Fruit fly (Drosophila melanogaster) whole organism, wandering third instar larva: ENCODE results near the gene Oga.
A peak's percentile ranks its signal among the peaks of the same experiment; 100 is the strongest.

Experiments used
- Abd-B ChIP-seq: fragments of >200 bp; optimal IDR thresholded peaks from 2 replicates; lab custom pipeline; 2017; ENCODE audit warnings: missing biosample characterization, missing genetic modification characterization
- CG32264 ChIP-seq: fragments of 200-800 bp; sonication (Bioruptor generic); optimal IDR thresholded peaks from 2 replicates; lab custom pipeline; 2016; ENCODE audit warnings: missing biosample characterization, missing genetic modification characterization
- CG9705 ChIP-seq: fragments of 200-800 bp; sonication (Bioruptor generic); optimal IDR thresholded peaks from 2 replicates; lab custom pipeline; 2018; ENCODE audit warnings: missing biosample characterization, mild to moderate bottlenecking, missing genetic modification characterization
- CrebA ChIP-seq: fragments of 200-800 bp; sonication (Bioruptor generic); optimal IDR thresholded peaks from 2 replicates; lab custom pipeline; 2016; ENCODE audit warnings: missing biosample characterization, mild to moderate bottlenecking, missing genetic modification characterization, borderline replicate concordance
- Dfd ChIP-seq: fragments of >200 bp; optimal IDR thresholded peaks from 2 replicates; lab custom pipeline; 2017; ENCODE audit warnings: missing biosample characterization, missing genetic modification characterization
- Dif ChIP-seq: fragments of 200-275, 200-300 bp; sonication (Bioruptor generic); optimal IDR thresholded peaks from 2 replicates; lab custom pipeline; 2018; ENCODE audit warnings: missing biosample characterization, missing genetic modification characterization; ENCODE audit not compliant: partially characterized antibody
- GATAd ChIP-seq: sonication (Bioruptor generic); optimal IDR thresholded peaks from 2 replicates; lab custom pipeline; 2016; ENCODE audit warnings: missing biosample characterization, missing genetic modification characterization
- HLH106 ChIP-seq: fragments of 200-800 bp; optimal IDR thresholded peaks from 3 replicates; lab custom pipeline; 2019; ENCODE audit warnings: missing biosample characterization, mild to moderate bottlenecking, missing genetic modification characterization, moderate library complexity
- Hnf4 ChIP-seq: fragments of 200-800 bp; sonication (Bioruptor generic); optimal IDR thresholded peaks from 2 replicates; lab custom pipeline; 2016; ENCODE audit warnings: missing biosample characterization, mild to moderate bottlenecking, missing genetic modification characterization
- Hr78 ChIP-seq: fragments of >200 bp; optimal IDR thresholded peaks from 2 replicates; lab custom pipeline; 2017; ENCODE audit warnings: missing biosample characterization, missing genetic modification characterization
- Hr83 ChIP-seq: fragments of 200-300 bp; sonication (Bioruptor generic); optimal IDR thresholded peaks from 2 replicates; lab custom pipeline; 2016; ENCODE audit warnings: missing biosample characterization, mild to moderate bottlenecking, missing genetic modification characterization, moderate library complexity; ENCODE audit not compliant: poor library complexity, severe bottlenecking
- Jra ChIP-seq: sonication (Bioruptor generic); optimal IDR thresholded peaks from 2 replicates; lab custom pipeline; 2016; ENCODE audit warnings: missing biosample characterization, missing genetic modification characterization
- Mio ChIP-seq: sonication (Bioruptor generic); optimal IDR thresholded peaks from 2 replicates; lab custom pipeline; 2016; ENCODE audit warnings: missing biosample characterization, missing genetic modification characterization
- Myc ChIP-seq: fragments of >200 bp; optimal IDR thresholded peaks from 2 replicates; lab custom pipeline; 2017
- N ChIP-seq: fragments of >200 bp; optimal IDR thresholded peaks from 2 replicates; lab custom pipeline; 2018; ENCODE audit warnings: missing biosample characterization, missing external identifiers, missing genetic modification characterization
- OdsH ChIP-seq: fragments of 200-800 bp; sonication (Bioruptor generic); optimal IDR thresholded peaks from 2 replicates; lab custom pipeline; 2016; ENCODE audit warnings: missing biosample characterization, mild to moderate bottlenecking, missing genetic modification characterization
- Rel ChIP-seq, 2 experiments: fragments of 200-800 bp; sonication (Bioruptor generic) in 1 of 2; optimal IDR thresholded peaks; 2 replicates in 1 of 2; 3 replicates in 1 of 2; lab custom pipeline; 2016 to 2019; ENCODE audit warnings: mild to moderate bottlenecking in 2 of 2, missing biosample characterization in 2 of 2, missing genetic modification characterization in 2 of 2, moderate library complexity in 1 of 2
- Sp1 ChIP-seq: fragments of 200-800 bp; sonication (Bioruptor generic); optimal IDR thresholded peaks from 3 replicates; lab custom pipeline; 2019; ENCODE audit warnings: missing biosample characterization, mild to moderate bottlenecking, missing genetic modification characterization, moderate library complexity
- Vsx2 ChIP-seq: fragments of 200-300, 225-300 bp; sonication (Bioruptor generic); optimal IDR thresholded peaks from 2 replicates; lab custom pipeline; 2018; ENCODE audit warnings: missing biosample characterization, missing genetic modification characterization; ENCODE audit not compliant: partially characterized antibody
- br ChIP-seq: fragments of 200-800 bp; sonication (Bioruptor generic); optimal IDR thresholded peaks from 2 replicates; lab custom pipeline; 2016; ENCODE audit warnings: missing biosample characterization, missing genetic modification characterization
- brk ChIP-seq: fragments of 200-800 bp; sonication (Bioruptor generic); optimal IDR thresholded peaks from 2 replicates; lab custom pipeline; 2016; ENCODE audit warnings: missing biosample characterization, mild to moderate bottlenecking, missing genetic modification characterization
- dl ChIP-seq, 2 experiments: fragments of 175-275, 200-275 bp in 1 of 2; fragments of 200-275 bp in 1 of 2; sonication (Bioruptor generic); optimal IDR thresholded peaks; lab custom pipeline; 2018; ENCODE audit warnings: mild to moderate bottlenecking in 2 of 2, missing biosample characterization in 2 of 2, missing genetic modification characterization in 2 of 2, moderate library complexity in 2 of 2; ENCODE audit not compliant: partially characterized antibody in 2 of 2, insufficient read depth in 1 of 2
- dmrt93B ChIP-seq: fragments of 200-800 bp; sonication (Bioruptor generic); optimal IDR thresholded peaks from 2 replicates; lab custom pipeline; 2018; ENCODE audit warnings: missing biosample characterization, mild to moderate bottlenecking, missing genetic modification characterization
- dsf ChIP-seq: sonication (Bioruptor generic); optimal IDR thresholded peaks from 2 replicates; lab custom pipeline; 2016; ENCODE audit warnings: missing biosample characterization, missing genetic modification characterization, borderline replicate concordance
- ey ChIP-seq: fragments of 200-800 bp; sonication (Bioruptor generic); optimal IDR thresholded peaks from 2 replicates; lab custom pipeline; 2016; ENCODE audit warnings: missing biosample characterization, missing genetic modification characterization
- foxo ChIP-seq, 2 experiments: fragments of 200-800 bp; sonication (Bioruptor generic); optimal IDR thresholded peaks; 2 replicates in 1 of 2; 3 replicates in 1 of 2; lab custom pipeline; 2016 to 2017; ENCODE audit warnings: missing biosample characterization in 2 of 2, missing genetic modification characterization in 2 of 2
- fru ChIP-seq: fragments of 200-800 bp; sonication (Bioruptor generic); optimal IDR thresholded peaks from 3 replicates; lab custom pipeline; 2016; ENCODE audit warnings: missing biosample characterization, mild to moderate bottlenecking, missing genetic modification characterization
- h ChIP-seq: fragments of 200-800 bp; sonication (Bioruptor generic); optimal IDR thresholded peaks from 3 replicates; lab custom pipeline; 2016; ENCODE audit warnings: missing biosample characterization, mild to moderate bottlenecking, missing genetic modification characterization
- jim ChIP-seq: fragments of 175-275, 200-325 bp; sonication (Bioruptor generic); optimal IDR thresholded peaks from 2 replicates; lab custom pipeline; 2016; ENCODE audit warnings: missing biosample characterization, mild to moderate bottlenecking, missing genetic modification characterization
- lola ChIP-seq: fragments of >200 bp; optimal IDR thresholded peaks from 2 replicates; lab custom pipeline; 2017; ENCODE audit warnings: missing biosample characterization, missing genetic modification characterization
- pan ChIP-seq: fragments of >200 bp; optimal IDR thresholded peaks from 2 replicates; lab custom pipeline; 2017
- rgr ChIP-seq: fragments of 200-800 bp; sonication (Bioruptor generic); optimal IDR thresholded peaks from 3 replicates; lab custom pipeline; 2016; ENCODE audit warnings: missing biosample characterization, mild to moderate bottlenecking, missing genetic modification characterization
- sage ChIP-seq: fragments of 200-800 bp; sonication (Bioruptor generic); optimal IDR thresholded peaks from 2 replicates; lab custom pipeline; 2016; ENCODE audit warnings: missing biosample characterization, mild to moderate bottlenecking, missing genetic modification characterization
- sv ChIP-seq: fragments of 200-800 bp; sonication (Bioruptor generic); optimal IDR thresholded peaks from 3 replicates; lab custom pipeline; 2016; ENCODE audit warnings: missing biosample characterization, missing genetic modification characterization
- tai ChIP-seq: sonication (Bioruptor generic); optimal IDR thresholded peaks from 2 replicates; lab custom pipeline; 2016; ENCODE audit warnings: missing biosample characterization, missing genetic modification characterization
- usp ChIP-seq: fragments of >200 bp; optimal IDR thresholded peaks from 2 replicates; lab custom pipeline; 2017; ENCODE audit warnings: missing biosample characterization, missing genetic modification characterization
- woc ChIP-seq: sonication (Bioruptor generic); optimal IDR thresholded peaks from 2 replicates; lab custom pipeline; 2016; ENCODE audit warnings: missing biosample characterization, mild to moderate bottlenecking, missing genetic modification characterization

Gene Oga

dm6 chr3R:21210081-21210480, 8.8 kb upstream of the Oga start:
- no peak for TF ChIP-seq rgr (GFP tag; lab: Kevin White, UChicago)
- no peak for TF ChIP-seq Sp1 (GFP tag; lab: Kevin White, UChicago)
- no peak for TF ChIP-seq Vsx2 (GFP tag; lab: Kevin White, UChicago)
- TF ChIP-seq Hr78 (GFP tag; lab: Kevin White, UChicago), result no peak
- TF ChIP-seq dsf, result no peak
- TF ChIP-seq HLH106 (tag; lab: Kevin White, UChicago), result no peak
- no peak for TF ChIP-seq Rel (GFP tag; optimal IDR thresholded peaks at IDR 0.05; lab: Kevin White, UChicago)
- no peak for TF ChIP-seq Rel (tag; optimal IDR thresholded peaks at IDR 0.05; lab: Kevin White, UChicago)
- TF ChIP-seq dl (GFP tag; optimal IDR thresholded peaks at IDR 0.05; lab: Kevin White, UChicago; ENCODE audit: insufficient read depth in 1 of 2, partially characterized antibody in 2 of 2), result no peak
- TF ChIP-seq lola (GFP tag; lab: Kevin White, UChicago), result no peak
- no peak for TF ChIP-seq sv (GFP tag; lab: Kevin White, UChicago)
- no peak for TF ChIP-seq Jra
- TF ChIP-seq CG32264 (GFP tag; lab: Kevin White, UChicago), result no peak
- TF ChIP-seq woc (GFP tag; lab: Kevin White, UChicago), result no peak
- no peak for TF ChIP-seq Mio (GFP tag; lab: Kevin White, UChicago)
- TF ChIP-seq pan (lab: Kevin White, UChicago), result no peak
- TF ChIP-seq Hr83 (GFP tag; lab: Kevin White, UChicago), result no peak
- no peak for TF ChIP-seq br (GFP tag; lab: Kevin White, UChicago)

- TF ChIP-seq woc (GFP tag; lab: Kevin White, UChicago) (peak; percentile 85), foxo (GFP tag; optimal IDR thresholded peaks at IDR 0.05; lab: Kevin White, UChicago) (no peak), Myc (lab: Kevin White, UChicago) (peak; percentile 96), Jra (no peak), usp (GFP tag; lab: Kevin White, UChicago) (no peak), sv (GFP tag; lab: Kevin White, UChicago) (peak; percentile 20)
- TF ChIP-seq, all 38 proteins: peak for 3
Observed at dm6 chr3R:21214693-21215145, 4.2 kb upstream of the Oga start, which contains the start of gene Ddrgk1. Ddrgk1 (plus strand) TSS chr3R:21215079.

dm6 chr3R:21215290-21215689, 3.6 kb upstream of the Oga start:
- TF ChIP-seq dmrt93B (no peak), tai (GFP tag; lab: Kevin White, UChicago) (no peak), Rel (GFP tag; optimal IDR thresholded peaks at IDR 0.05; lab: Kevin White, UChicago) (no peak), Rel (tag; optimal IDR thresholded peaks at IDR 0.05; lab: Kevin White, UChicago) (no peak), GATAd (GFP tag; lab: Kevin White, UChicago) (no peak), fru (GFP tag; lab: Kevin White, UChicago) (no peak), Sp1 (GFP tag; lab: Kevin White, UChicago) (no peak), HLH106 (tag; lab: Kevin White, UChicago) (no peak), ey (GFP tag; lab: Kevin White, UChicago) (no peak), foxo (GFP tag; optimal IDR thresholded peaks at IDR 0.05; lab: Kevin White, UChicago) (no peak), br (GFP tag; lab: Kevin White, UChicago) (no peak), Hr83 (GFP tag; lab: Kevin White, UChicago) (no peak), Jra (no peak), N (GFP tag; lab: Kevin White, UChicago) (no peak), Dfd (GFP tag; lab: Kevin White, UChicago) (no peak), CG32264 (GFP tag; lab: Kevin White, UChicago) (no peak), CG9705 (GFP tag; lab: Kevin White, UChicago) (no peak), brk (GFP tag; lab: Kevin White, UChicago) (no peak), pan (lab: Kevin White, UChicago) (no peak)

- TF ChIP-seq Sp1 (GFP tag; lab: Kevin White, UChicago) (peak; percentile 36), sage (GFP tag; lab: Kevin White, UChicago) (no peak), Abd-B (no peak), HLH106 (tag; lab: Kevin White, UChicago) (peak; percentile 51), OdsH (GFP tag; lab: Kevin White, UChicago) (no peak), rgr (GFP tag; lab: Kevin White, UChicago) (peak; percentile 79), fru (GFP tag; lab: Kevin White, UChicago) (peak; percentile 7), tai (GFP tag; lab: Kevin White, UChicago) (no peak), usp (GFP tag; lab: Kevin White, UChicago) (no peak), Hnf4 (GFP tag; lab: Kevin White, UChicago) (no peak), CG9705 (GFP tag; lab: Kevin White, UChicago) (peak; percentile 65), dmrt93B (no peak), N (GFP tag; lab: Kevin White, UChicago) (peak; percentile 48), Rel (GFP tag; optimal IDR thresholded peaks at IDR 0.05; lab: Kevin White, UChicago) (no peak), Rel (tag; optimal IDR thresholded peaks at IDR 0.05; lab: Kevin White, UChicago) (peak; percentile 46), foxo (GFP tag; optimal IDR thresholded peaks at IDR 0.05; lab: Kevin White, UChicago) (peak in 1 of 2 experiments; percentile 63), jim (GFP tag; lab: Kevin White, UChicago) (no peak), h (GFP tag; lab: Kevin White, UChicago) (peak; percentile 73), Hr78 (GFP tag; lab: Kevin White, UChicago) (no peak), pan (lab: Kevin White, UChicago) (no peak), Dif (peak; percentile 21), Myc (lab: Kevin White, UChicago) (peak; percentile 79), CrebA (GFP tag; lab: Kevin White, UChicago) (no peak), Vsx2 (GFP tag; lab: Kevin White, UChicago) (no peak), Hr83 (GFP tag; lab: Kevin White, UChicago) (peak; percentile 90), Jra (no peak), br (GFP tag; lab: Kevin White, UChicago) (peak; percentile 47), lola (GFP tag; lab: Kevin White, UChicago) (no peak), sv (GFP tag; lab: Kevin White, UChicago) (peak; percentile 71)
Observed at dm6 chr3R:21223453-21224057, 4.7 kb downstream of the Oga start, which contains the start of the genes CG3337 and Nelf-A. CG3337 (minus strand) TSS chr3R:21223584. Nelf-A (plus strand) TSS chr3R:21223704.
